Fruit fly (Drosophila melanogaster) whole organism, embryonic: ENCODE data around the gene Tbc1d22.

Experiments
- Bgb ChIP-seq: fragments of 200-800 bp; sonication (Bioruptor generic); IDR thresholded peaks from 2 replicates; pipeline ENCODE4 v1.3.6; 2022; ENCODE audit warnings: missing biosample characterization, missing genetic modification characterization; ENCODE audit not compliant: partially characterized antibody
- CG10267 ChIP-seq: fragments of 200-800 bp; sonication (Bioruptor generic); optimal IDR thresholded peaks from 2 replicates; lab custom pipeline; 2018; ENCODE audit warnings: missing biosample characterization, mild to moderate bottlenecking, missing genetic modification characterization, moderate library complexity
- CG13624 ChIP-seq: fragments of 200-800 bp; sonication (Bioruptor generic); optimal IDR thresholded peaks from 2 replicates; lab custom pipeline; 2016; ENCODE audit warnings: missing biosample characterization, missing genetic modification characterization
- CG16779 ChIP-seq: fragments of 200-800 bp; sonication (Bioruptor generic); IDR thresholded peaks from 2 replicates; pipeline ENCODE4 v1.3.6; 2022; ENCODE audit warnings: missing biosample characterization, missing genetic modification characterization
- CG17829 ChIP-seq: fragments of 200-800 bp; optimal IDR thresholded peaks from 2 replicates; lab custom pipeline; 2019; ENCODE audit warnings: missing biosample characterization, mild to moderate bottlenecking, missing genetic modification characterization, moderate library complexity
- CG17912 ChIP-seq: fragments of 200-800 bp; sonication (Bioruptor generic); optimal IDR thresholded peaks from 2 replicates; lab custom pipeline; 2018; ENCODE audit warnings: missing biosample characterization, mild to moderate bottlenecking, missing genetic modification characterization
- CG3163 ChIP-seq: fragments of 200-800 bp; sonication (Bioruptor generic); optimal IDR thresholded peaks from 3 replicates; lab custom pipeline; 2016; ENCODE audit warnings: missing biosample characterization, missing genetic modification characterization
- CG34376 ChIP-seq: fragments of 200-800 bp; sonication (Bioruptor generic); optimal IDR thresholded peaks from 2 replicates; lab custom pipeline; 2018; ENCODE audit warnings: missing biosample characterization, mild to moderate bottlenecking, missing genetic modification characterization
- CG3847 ChIP-seq: fragments of 200-800 bp; sonication (Bioruptor generic); IDR thresholded peaks from 2 replicates; pipeline ENCODE4 v1.3.6; 2022; ENCODE audit warnings: missing biosample characterization, missing genetic modification characterization
- CG6272 ChIP-seq: fragments of 200-800 bp; sonication (Bioruptor generic); IDR thresholded peaks from 2 replicates; pipeline ENCODE4 v1.3.6; 2022; ENCODE audit warnings: missing biosample characterization, missing genetic modification characterization
- CG7987 ChIP-seq: fragments of 200-800 bp; sonication (Bioruptor generic); optimal IDR thresholded peaks from 2 replicates; lab custom pipeline; 2018; ENCODE audit warnings: missing biosample characterization, mild to moderate bottlenecking, missing genetic modification characterization, moderate library complexity
- CHES-1-like ChIP-seq: fragments of 200-800 bp; sonication (Bioruptor generic); optimal IDR thresholded peaks from 2 replicates; lab custom pipeline; 2016; ENCODE audit warnings: missing biosample characterization, missing genetic modification characterization
- CoRest ChIP-seq: fragments of 200-800 bp; sonication (Bioruptor generic); optimal IDR thresholded peaks from 3 replicates; lab custom pipeline; 2018; ENCODE audit warnings: missing biosample characterization, mild to moderate bottlenecking, missing genetic modification characterization, moderate library complexity
- Doc3 ChIP-seq: fragments of 200-800 bp; sonication (Bioruptor generic); IDR thresholded peaks from 3 replicates; pipeline ENCODE4 v1.3.6; 2022; ENCODE audit warnings: missing biosample characterization, missing genetic modification characterization; ENCODE audit not compliant: partially characterized antibody
- Ets97D ChIP-seq: fragments of 200-800 bp; sonication (Bioruptor generic); optimal IDR thresholded peaks from 3 replicates; lab custom pipeline; 2016; ENCODE audit warnings: missing biosample characterization, missing genetic modification characterization
- HmgZ ChIP-seq: fragments of 200-800 bp; sonication (Bioruptor generic); optimal IDR thresholded peaks from 2 replicates; lab custom pipeline; 2018; ENCODE audit warnings: missing biosample characterization, mild to moderate bottlenecking, missing genetic modification characterization
- Med ChIP-seq: fragments of 200-800 bp; sonication (Bioruptor generic); peaks from one replicate; lab custom pipeline; 2016; ENCODE audit warnings: missing biosample characterization, missing genetic modification characterization, mild to moderate bottlenecking, inconsistent platforms, moderate library complexity
- Myb ChIP-seq: fragments of 200-800 bp; sonication (Bioruptor generic); optimal IDR thresholded peaks from 2 replicates; lab custom pipeline; 2016; ENCODE audit warnings: missing biosample characterization, missing genetic modification characterization
- Nf-YC ChIP-seq: fragments of 200-800 bp; optimal IDR thresholded peaks from 3 replicates; lab custom pipeline; 2019; ENCODE audit warnings: missing biosample characterization, mild to moderate bottlenecking, missing genetic modification characterization, moderate library complexity
- PHDP ChIP-seq: fragments of 200-800 bp; sonication (Bioruptor generic); optimal IDR thresholded peaks from 3 replicates; lab custom pipeline; 2018; ENCODE audit warnings: missing biosample characterization, mild to moderate bottlenecking, missing genetic modification characterization, moderate library complexity
- Spps ChIP-seq: fragments of 200-800 bp; sonication (Bioruptor generic); optimal IDR thresholded peaks from 2 replicates; lab custom pipeline; 2018; ENCODE audit warnings: missing biosample characterization, mild to moderate bottlenecking, missing genetic modification characterization
- YL-1 ChIP-seq: fragments of 200-800 bp; sonication (Bioruptor generic); optimal IDR thresholded peaks from 3 replicates; lab custom pipeline; 2017; ENCODE audit warnings: missing biosample characterization, mild to moderate bottlenecking, missing genetic modification characterization
- al ChIP-seq: fragments of 200-800 bp; sonication (Bioruptor generic); IDR thresholded peaks from 2 replicates; pipeline ENCODE4 v1.3.6; 2022; ENCODE audit warnings: missing biosample characterization, missing genetic modification characterization
- bigmax ChIP-seq: fragments of 200-800 bp; sonication (Bioruptor generic); optimal IDR thresholded peaks from 2 replicates; lab custom pipeline; 2018; ENCODE audit warnings: missing biosample characterization, mild to moderate bottlenecking, missing genetic modification characterization
- da ChIP-seq: fragments of 200-800 bp; sonication (Bioruptor generic); optimal IDR thresholded peaks from 2 replicates; lab custom pipeline; 2016; ENCODE audit warnings: missing biosample characterization, missing genetic modification characterization
- fd102C ChIP-seq: fragments of 200-800 bp; sonication (Bioruptor generic); optimal IDR thresholded peaks from 2 replicates; lab custom pipeline; 2018; ENCODE audit warnings: missing biosample characterization, mild to moderate bottlenecking, missing genetic modification characterization, moderate library complexity
- grau ChIP-seq: fragments of 200-800 bp; optimal IDR thresholded peaks from 3 replicates; lab custom pipeline; 2019; ENCODE audit warnings: missing biosample characterization, mild to moderate bottlenecking, missing genetic modification characterization, moderate library complexity
- inv ChIP-seq: fragments of 200-800 bp; sonication (Bioruptor generic); IDR thresholded peaks from 2 replicates; pipeline ENCODE4 v1.3.6; 2022; ENCODE audit warnings: missing biosample characterization, missing genetic modification characterization; ENCODE audit not compliant: partially characterized antibody
- jumu ChIP-seq: fragments of 200-800 bp; sonication (Bioruptor generic); optimal IDR thresholded peaks from 3 replicates; lab custom pipeline; 2016; ENCODE audit warnings: missing biosample characterization, missing genetic modification characterization
- kay ChIP-seq: fragments of 200-800 bp; sonication (Bioruptor generic); optimal IDR thresholded peaks from 2 replicates; lab custom pipeline; 2016; ENCODE audit warnings: missing biosample characterization, missing genetic modification characterization
- lab ChIP-seq: fragments of 200-800 bp; sonication (Bioruptor generic); optimal IDR thresholded peaks from 3 replicates; lab custom pipeline; 2017; ENCODE audit warnings: missing biosample characterization, missing genetic modification characterization, mild to moderate bottlenecking, moderate library complexity, missing genetic modification reagents
- lilli ChIP-seq: fragments of 200-800 bp; sonication (Bioruptor generic); optimal IDR thresholded peaks from 3 replicates; lab custom pipeline; 2016; ENCODE audit warnings: missing biosample characterization, missing genetic modification characterization
- mirr ChIP-seq: fragments of 200-800 bp; sonication (Bioruptor generic); optimal IDR thresholded peaks from 3 replicates; lab custom pipeline; 2018; ENCODE audit warnings: missing biosample characterization, mild to moderate bottlenecking, missing genetic modification characterization
- ro ChIP-seq: fragments of 200-800 bp; sonication (Bioruptor generic); IDR thresholded peaks from 2 replicates; pipeline ENCODE4 v1.3.6; 2022; ENCODE audit warnings: missing biosample characterization, missing genetic modification characterization
- sens ChIP-seq: fragments of 200-800 bp; sonication (Bioruptor generic); peaks from one replicate; lab custom pipeline; 2016; ENCODE audit warnings: missing biosample characterization, missing genetic modification characterization
- sr ChIP-seq: fragments of 200-800 bp; sonication (Bioruptor generic); IDR thresholded peaks from 3 replicates; pipeline ENCODE4 v1.3.6; 2022; ENCODE audit warnings: missing biosample characterization, missing genetic modification characterization
- stwl ChIP-seq: fragments of 200-800 bp; sonication (Bioruptor generic); optimal IDR thresholded peaks from 3 replicates; lab custom pipeline; 2018; ENCODE audit warnings: missing biosample characterization, mild to moderate bottlenecking, missing genetic modification characterization, moderate library complexity
- ttk ChIP-seq: fragments of 200-800 bp; sonication (Bioruptor generic); IDR thresholded peaks from 2 replicates; pipeline ENCODE4 v2.1.2; 2022; ENCODE audit warnings: missing biosample characterization, missing genetic modification characterization
- z ChIP-seq: fragments of 200-800 bp; sonication (Bioruptor generic); IDR thresholded peaks from 3 replicates; pipeline ENCODE4 v1.3.6; 2022; ENCODE audit warnings: missing biosample characterization, missing genetic modification characterization
- zf30C ChIP-seq: fragments of 200-800 bp; sonication (Bioruptor generic); optimal IDR thresholded peaks from 3 replicates; lab custom pipeline; 2018; ENCODE audit warnings: missing biosample characterization, mild to moderate bottlenecking, missing genetic modification characterization

Gene Tbc1d22

dm6 chr3R:21060430-21061245 lies 41.4 kb upstream of the Tbc1d22 start, which contains the start of gene Mvl (continued):
- no peak for TF ChIP-seq CG16779 (GFP tag; lab: Robert Waterston, UW)
- no peak for TF ChIP-seq CG6272 (GFP tag; lab: Robert Waterston, UW)
- TF ChIP-seq CG34376 (GFP tag; lab: Kevin White, UChicago), result peak; percentile 65
- no peak for TF ChIP-seq Doc3 (GFP tag; lab: Robert Waterston, UW)
- TF ChIP-seq Myb (GFP tag; lab: Kevin White, UChicago), result peak; percentile 88
- TF ChIP-seq HmgZ (tag; lab: Kevin White, UChicago), result peak; percentile 81
- TF ChIP-seq CG13624 (GFP tag; lab: Kevin White, UChicago), result peak; percentile 32
- no peak for TF ChIP-seq ro (GFP tag; lab: Robert Waterston, UW)
- TF ChIP-seq al, result no peak
- peak; percentile 48 for TF ChIP-seq Ets97D (GFP tag; lab: Kevin White, UChicago)
- TF ChIP-seq CoRest (tag; lab: Kevin White, UChicago), result peak; percentile 47
- peak; percentile 86 for TF ChIP-seq sr (GFP tag; lab: Robert Waterston, UW)
- peak; percentile 34; the same call in 1 of the 2 replicates for TF ChIP-seq CG3847 (GFP tag; lab: Robert Waterston, UW)
- no peak for TF ChIP-seq jumu
- peak; percentile 6 for TF ChIP-seq Spps
- peak; percentile 12 for TF ChIP-seq Nf-YC (tag; lab: Kevin White, UChicago)
- TF ChIP-seq PHDP (tag; lab: Kevin White, UChicago), result no peak
- TF ChIP-seq ttk (GFP tag; lab: Robert Waterston, UW), result no peak
- TF ChIP-seq Bgb (GFP tag; lab: Robert Waterston, UW), result peak; percentile 48; the same call in 1 of the 2 replicates
- peak; percentile 41 for TF ChIP-seq CG3163 (GFP tag; lab: Kevin White, UChicago)
- peak; percentile 71 for TF ChIP-seq lab
- peak; percentile 69 for TF ChIP-seq Med (GFP tag; lab: Kevin White, UChicago)
- peak; percentile 66 for TF ChIP-seq CG17829 (tag; lab: Kevin White, UChicago)
- peak; percentile 4 for TF ChIP-seq grau
- TF ChIP-seq CG17912, result peak; percentile 23
- TF ChIP-seq CG10267, result peak; percentile 34
- TF ChIP-seq mirr (GFP tag; lab: Kevin White, UChicago), result peak; percentile 30
- TF ChIP-seq da, result no peak
- peak; percentile 78 for TF ChIP-seq CG7987 (GFP tag; lab: Kevin White, UChicago)
- peak; percentile 9 for TF ChIP-seq zf30C (GFP tag; lab: Kevin White, UChicago)
- TF ChIP-seq YL-1 (GFP tag; lab: Kevin White, UChicago), result peak; percentile 22
- TF ChIP-seq kay (GFP tag; lab: Kevin White, UChicago), result peak; percentile 47
- TF ChIP-seq lilli (GFP tag; lab: Kevin White, UChicago), result peak; percentile 29
- peak; percentile 5 for TF ChIP-seq CHES-1-like (GFP tag; lab: Kevin White, UChicago)
- 0 out of 2 replicates have a peak, but pooled peaks have one; percentile 15 for TF ChIP-seq inv (GFP tag; lab: Robert Waterston, UW)
- peak; percentile 73 for TF ChIP-seq z
- no peak for TF ChIP-seq fd102C (GFP tag; lab: Kevin White, UChicago)
- TF ChIP-seq bigmax, result peak; percentile 82

- TF ChIP-seq stwl (tag; lab: Kevin White, UChicago) (no peak), CG7987 (GFP tag; lab: Kevin White, UChicago) (no peak), Med (GFP tag; lab: Kevin White, UChicago) (peak; percentile 24), sens (peak; percentile 60)
Measured at dm6 chr3R:21063433-21063832, 38.6 kb upstream of the Tbc1d22 start.
